Fruit fly (Drosophila melanogaster) whole organism, wandering third instar larva: ENCODE measurements around the gene CG42709.

Experiments used
- CG32264 ChIP-seq: fragments of 200-800 bp; sonication (Bioruptor generic); optimal IDR thresholded peaks from 2 replicates; lab custom pipeline; 2016; ENCODE audit warnings: missing biosample characterization, missing genetic modification characterization
- CG9705 ChIP-seq: fragments of 200-800 bp; sonication (Bioruptor generic); optimal IDR thresholded peaks from 2 replicates; lab custom pipeline; 2018; ENCODE audit warnings: missing biosample characterization, mild to moderate bottlenecking, missing genetic modification characterization
- CrebA ChIP-seq: fragments of 200-800 bp; sonication (Bioruptor generic); optimal IDR thresholded peaks from 2 replicates; lab custom pipeline; 2016; ENCODE audit warnings: missing biosample characterization, mild to moderate bottlenecking, missing genetic modification characterization, borderline replicate concordance
- HLH106 ChIP-seq: fragments of 200-800 bp; optimal IDR thresholded peaks from 3 replicates; lab custom pipeline; 2019; ENCODE audit warnings: missing biosample characterization, mild to moderate bottlenecking, missing genetic modification characterization, moderate library complexity
- Hnf4 ChIP-seq: fragments of 200-800 bp; sonication (Bioruptor generic); optimal IDR thresholded peaks from 2 replicates; lab custom pipeline; 2016; ENCODE audit warnings: missing biosample characterization, mild to moderate bottlenecking, missing genetic modification characterization
- Hr78 ChIP-seq: fragments of >200 bp; optimal IDR thresholded peaks from 2 replicates; lab custom pipeline; 2017; ENCODE audit warnings: missing biosample characterization, missing genetic modification characterization
- Hr83 ChIP-seq: fragments of 200-300 bp; sonication (Bioruptor generic); optimal IDR thresholded peaks from 2 replicates; lab custom pipeline; 2016; ENCODE audit warnings: missing biosample characterization, mild to moderate bottlenecking, missing genetic modification characterization, moderate library complexity; ENCODE audit not compliant: poor library complexity, severe bottlenecking
- Jra ChIP-seq: sonication (Bioruptor generic); optimal IDR thresholded peaks from 2 replicates; lab custom pipeline; 2016; ENCODE audit warnings: missing biosample characterization, missing genetic modification characterization
- Mio ChIP-seq: sonication (Bioruptor generic); optimal IDR thresholded peaks from 2 replicates; lab custom pipeline; 2016; ENCODE audit warnings: missing biosample characterization, missing genetic modification characterization
- Myc ChIP-seq: fragments of >200 bp; optimal IDR thresholded peaks from 2 replicates; lab custom pipeline; 2017
- N ChIP-seq: fragments of >200 bp; optimal IDR thresholded peaks from 2 replicates; lab custom pipeline; 2018; ENCODE audit warnings: missing biosample characterization, missing external identifiers, missing genetic modification characterization
- OdsH ChIP-seq: fragments of 200-800 bp; sonication (Bioruptor generic); optimal IDR thresholded peaks from 2 replicates; lab custom pipeline; 2016; ENCODE audit warnings: missing biosample characterization, mild to moderate bottlenecking, missing genetic modification characterization
- Rel ChIP-seq, 2 experiments: fragments of 200-800 bp; sonication (Bioruptor generic) in 1 of 2; optimal IDR thresholded peaks; 2 replicates in 1 of 2; 3 replicates in 1 of 2; lab custom pipeline; 2016 to 2019; ENCODE audit warnings: mild to moderate bottlenecking in 2 of 2, missing biosample characterization in 2 of 2, missing genetic modification characterization in 2 of 2, moderate library complexity in 1 of 2
- Sp1 ChIP-seq: fragments of 200-800 bp; sonication (Bioruptor generic); optimal IDR thresholded peaks from 3 replicates; lab custom pipeline; 2019; ENCODE audit warnings: missing biosample characterization, mild to moderate bottlenecking, missing genetic modification characterization, moderate library complexity
- Vsx2 ChIP-seq: fragments of 200-300, 225-300 bp; sonication (Bioruptor generic); optimal IDR thresholded peaks from 2 replicates; lab custom pipeline; 2018; ENCODE audit warnings: missing biosample characterization, missing genetic modification characterization; ENCODE audit not compliant: partially characterized antibody
- br ChIP-seq: fragments of 200-800 bp; sonication (Bioruptor generic); optimal IDR thresholded peaks from 2 replicates; lab custom pipeline; 2016; ENCODE audit warnings: missing biosample characterization, missing genetic modification characterization
- dl ChIP-seq, 2 experiments: fragments of 175-275, 200-275 bp in 1 of 2; fragments of 200-275 bp in 1 of 2; sonication (Bioruptor generic); optimal IDR thresholded peaks; lab custom pipeline; 2018; ENCODE audit warnings: mild to moderate bottlenecking in 2 of 2, missing biosample characterization in 2 of 2, missing genetic modification characterization in 2 of 2, moderate library complexity in 2 of 2; ENCODE audit not compliant: partially characterized antibody in 2 of 2, insufficient read depth in 1 of 2
- dmrt93B ChIP-seq: fragments of 200-800 bp; sonication (Bioruptor generic); optimal IDR thresholded peaks from 2 replicates; lab custom pipeline; 2018; ENCODE audit warnings: missing biosample characterization, mild to moderate bottlenecking, missing genetic modification characterization
- ey ChIP-seq: fragments of 200-800 bp; sonication (Bioruptor generic); optimal IDR thresholded peaks from 2 replicates; lab custom pipeline; 2016; ENCODE audit warnings: missing biosample characterization, missing genetic modification characterization
- foxo ChIP-seq, 2 experiments: fragments of 200-800 bp; sonication (Bioruptor generic); optimal IDR thresholded peaks; 2 replicates in 1 of 2; 3 replicates in 1 of 2; lab custom pipeline; 2016 to 2017; ENCODE audit warnings: missing biosample characterization in 2 of 2, missing genetic modification characterization in 2 of 2
- fru ChIP-seq: fragments of 200-800 bp; sonication (Bioruptor generic); optimal IDR thresholded peaks from 3 replicates; lab custom pipeline; 2016; ENCODE audit warnings: missing biosample characterization, mild to moderate bottlenecking, missing genetic modification characterization
- h ChIP-seq: fragments of 200-800 bp; sonication (Bioruptor generic); optimal IDR thresholded peaks from 3 replicates; lab custom pipeline; 2016; ENCODE audit warnings: missing biosample characterization, mild to moderate bottlenecking, missing genetic modification characterization
- jim ChIP-seq: fragments of 175-275, 200-325 bp; sonication (Bioruptor generic); optimal IDR thresholded peaks from 2 replicates; lab custom pipeline; 2016; ENCODE audit warnings: missing biosample characterization, mild to moderate bottlenecking, missing genetic modification characterization
- lola ChIP-seq: fragments of >200 bp; optimal IDR thresholded peaks from 2 replicates; lab custom pipeline; 2017; ENCODE audit warnings: missing biosample characterization, missing genetic modification characterization
- pan ChIP-seq: fragments of >200 bp; optimal IDR thresholded peaks from 2 replicates; lab custom pipeline; 2017
- psq ChIP-seq: fragments of 200-800 bp; sonication (Bioruptor generic); optimal IDR thresholded peaks from 3 replicates; lab custom pipeline; 2017; ENCODE audit warnings: missing biosample characterization, mild to moderate bottlenecking, missing genetic modification characterization, moderate library complexity
- rgr ChIP-seq: fragments of 200-800 bp; sonication (Bioruptor generic); optimal IDR thresholded peaks from 3 replicates; lab custom pipeline; 2016; ENCODE audit warnings: missing biosample characterization, mild to moderate bottlenecking, missing genetic modification characterization
- sage ChIP-seq: fragments of 200-800 bp; sonication (Bioruptor generic); optimal IDR thresholded peaks from 2 replicates; lab custom pipeline; 2016; ENCODE audit warnings: missing biosample characterization, mild to moderate bottlenecking, missing genetic modification characterization
- sv ChIP-seq: fragments of 200-800 bp; sonication (Bioruptor generic); optimal IDR thresholded peaks from 3 replicates; lab custom pipeline; 2016; ENCODE audit warnings: missing biosample characterization, missing genetic modification characterization
- tai ChIP-seq: sonication (Bioruptor generic); optimal IDR thresholded peaks from 2 replicates; lab custom pipeline; 2016; ENCODE audit warnings: missing biosample characterization, missing genetic modification characterization
- usp ChIP-seq: fragments of >200 bp; optimal IDR thresholded peaks from 2 replicates; lab custom pipeline; 2017; ENCODE audit warnings: missing biosample characterization, missing genetic modification characterization
- woc ChIP-seq: sonication (Bioruptor generic); optimal IDR thresholded peaks from 2 replicates; lab custom pipeline; 2016; ENCODE audit warnings: missing biosample characterization, mild to moderate bottlenecking, missing genetic modification characterization

Gene CG42709

DNA sequence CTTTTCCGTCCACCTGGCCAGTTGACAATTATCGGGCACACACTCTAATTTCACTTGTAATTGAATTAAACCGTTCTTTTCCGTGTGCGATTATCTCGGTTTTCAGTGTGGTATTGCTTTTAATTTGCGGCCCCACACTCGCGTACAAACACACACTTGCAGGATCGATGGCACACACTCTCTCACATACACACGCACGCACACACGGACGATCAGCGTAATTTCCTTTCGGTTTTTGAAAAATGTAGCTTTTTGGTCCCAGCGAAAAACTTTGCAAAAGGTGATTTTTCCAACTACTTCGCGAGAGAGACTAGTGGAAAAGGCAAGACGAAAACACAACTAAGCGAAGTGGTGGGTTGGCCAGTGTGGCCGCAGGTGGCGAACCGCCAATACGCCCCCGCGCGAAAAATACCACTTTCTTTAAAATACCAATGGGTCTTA is 14.8 kb downstream of the CG42709 start, which contains the start of gene Atg1 (continued):
- TF ChIP-seq pan (lab: Kevin White, UChicago) (no peak), N (GFP tag; lab: Kevin White, UChicago) (no peak), jim (GFP tag; lab: Kevin White, UChicago) (no peak)

DNA sequence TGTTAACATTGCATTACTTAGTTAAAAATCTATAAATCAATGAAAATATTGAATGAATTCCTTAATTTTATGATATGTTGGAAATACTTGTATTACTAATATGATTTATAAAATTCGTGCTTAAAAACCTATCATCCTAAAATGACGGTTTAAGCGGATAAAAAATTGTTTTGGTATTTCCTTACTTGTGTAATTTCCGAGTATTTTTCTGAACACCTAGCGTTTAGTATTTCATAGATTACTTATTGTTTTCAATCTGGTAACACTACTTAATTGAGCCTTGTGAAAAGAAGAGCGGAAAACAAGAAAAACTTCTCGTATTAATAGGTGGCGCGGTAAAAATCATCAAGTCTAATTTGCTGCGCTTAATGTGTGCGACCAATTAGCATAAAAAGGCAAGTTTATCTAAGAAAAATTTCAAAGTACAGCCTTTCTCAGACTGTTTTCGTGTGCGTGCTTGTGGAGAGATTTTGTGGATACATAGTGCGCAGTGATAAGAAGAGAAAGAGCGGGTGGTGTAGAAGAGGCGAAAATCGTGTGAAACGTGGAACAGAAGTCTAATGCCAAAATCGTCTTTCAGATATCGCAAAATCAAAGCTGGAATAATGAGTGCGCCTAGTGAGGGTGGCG is 15.8 kb downstream of the CG42709 start, which contains the start of gene Sap130:
Gene Sap130, plus strand, starts transcription at position 243 of the 630 bp plus-strand sequence.
- TF ChIP-seq Mio (GFP tag; lab: Kevin White, UChicago), result no peak
- no peak for TF ChIP-seq usp
- TF ChIP-seq pan (lab: Kevin White, UChicago), result no peak
- no peak for TF ChIP-seq foxo (GFP tag; optimal IDR thresholded peaks at IDR 0.05; lab: Kevin White, UChicago)
- TF ChIP-seq Vsx2 (GFP tag; lab: Kevin White, UChicago), result no peak

DNA sequence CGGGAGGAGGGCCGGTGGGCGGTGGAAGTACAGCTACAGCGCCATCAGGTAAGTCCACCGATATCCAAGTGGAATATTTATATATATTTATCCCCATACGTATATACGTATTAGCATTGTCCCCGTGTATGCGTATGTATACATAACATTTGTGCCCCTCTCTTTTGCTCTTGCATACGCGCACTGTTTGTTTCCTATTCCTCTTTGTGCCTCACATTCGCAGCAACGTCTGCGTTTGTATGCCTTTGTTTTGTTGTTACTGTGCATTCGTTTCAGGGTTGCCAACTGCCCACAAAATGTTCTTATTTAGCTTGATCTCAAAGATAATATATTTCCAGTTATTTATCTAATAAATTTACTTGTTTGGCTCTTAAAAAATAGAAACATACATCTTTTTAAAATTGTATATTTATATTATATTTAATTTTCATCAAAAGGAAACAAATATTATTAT is 16.3 kb downstream of the CG42709 start:
- TF ChIP-seq ey (GFP tag; lab: Kevin White, UChicago) (peak; percentile 37), HLH106 (tag; lab: Kevin White, UChicago) (peak; percentile 63), OdsH (GFP tag; lab: Kevin White, UChicago) (peak; percentile 66), rgr (GFP tag; lab: Kevin White, UChicago) (peak; percentile 70), woc (GFP tag; lab: Kevin White, UChicago) (peak; percentile 55), dl (GFP tag; optimal IDR thresholded peaks at IDR 0.05; lab: Kevin White, UChicago; ENCODE audit: insufficient read depth in 1 of 2, partially characterized antibody in 2 of 2) (no peak), sv (GFP tag; lab: Kevin White, UChicago) (no peak), dmrt93B (GFP tag; lab: Kevin White, UChicago) (no peak), foxo (GFP tag; optimal IDR thresholded peaks at IDR 0.05; lab: Kevin White, UChicago) (peak in 1 of 2 experiments; percentile 70), Vsx2 (GFP tag; lab: Kevin White, UChicago) (no peak), psq (peak; percentile 99), jim (GFP tag; lab: Kevin White, UChicago) (no peak), Hnf4 (GFP tag; lab: Kevin White, UChicago) (no peak), sage (GFP tag; lab: Kevin White, UChicago) (peak; percentile 78), CG32264 (no peak), CG9705 (GFP tag; lab: Kevin White, UChicago) (peak; percentile 34), N (GFP tag; lab: Kevin White, UChicago) (no peak), Sp1 (GFP tag; lab: Kevin White, UChicago) (peak; percentile 67), Rel (GFP tag; optimal IDR thresholded peaks at IDR 0.05; lab: Kevin White, UChicago) (peak; percentile 46), Rel (tag; optimal IDR thresholded peaks at IDR 0.05; lab: Kevin White, UChicago) (peak; percentile 32), Hr83 (peak; percentile 69), br (GFP tag; lab: Kevin White, UChicago) (peak; percentile 23), fru (peak; percentile 73), Jra (GFP tag; lab: Kevin White, UChicago) (no peak), h (GFP tag; lab: Kevin White, UChicago) (peak; percentile 49)
- TF ChIP-seq, all 38 proteins: peak for 15

DNA sequence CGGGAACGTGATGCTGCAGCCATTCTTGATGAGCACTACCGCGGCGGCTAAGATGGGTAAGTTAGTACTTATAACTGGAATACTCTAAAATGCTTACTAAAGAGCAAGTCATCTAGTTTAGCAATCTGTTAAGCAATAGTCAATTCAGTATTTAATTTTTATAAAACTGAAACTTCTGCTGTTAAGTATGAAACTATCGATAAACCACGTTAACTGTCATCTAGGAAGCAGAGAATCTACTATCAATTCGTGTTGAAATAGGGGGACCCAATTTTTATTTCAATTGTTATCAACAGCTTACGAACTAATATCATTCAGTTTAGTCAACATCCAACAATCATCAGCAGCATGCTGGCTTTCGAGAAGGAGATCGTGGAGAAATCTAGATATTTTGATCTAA is 18.4 kb downstream of the CG42709 start, which contains the start of gene CG32110:
Gene CG32110, plus strand, starts transcription at position 301 of the 400 bp plus-strand sequence.
- TF ChIP-seq Hnf4 (GFP tag; lab: Kevin White, UChicago) (no peak), jim (GFP tag; lab: Kevin White, UChicago) (no peak), pan (lab: Kevin White, UChicago) (no peak), psq (no peak), fru (no peak), CrebA (no peak), Sp1 (GFP tag; lab: Kevin White, UChicago) (no peak), Myc (lab: Kevin White, UChicago) (no peak), dmrt93B (GFP tag; lab: Kevin White, UChicago) (no peak), HLH106 (tag; lab: Kevin White, UChicago) (no peak), Hr78 (no peak), br (GFP tag; lab: Kevin White, UChicago) (no peak), Hr83 (no peak), tai (no peak), lola (GFP tag; lab: Kevin White, UChicago) (no peak), woc (GFP tag; lab: Kevin White, UChicago) (no peak), Rel (GFP tag; optimal IDR thresholded peaks at IDR 0.05; lab: Kevin White, UChicago) (no peak), Rel (tag; optimal IDR thresholded peaks at IDR 0.05; lab: Kevin White, UChicago) (no peak), Vsx2 (GFP tag; lab: Kevin White, UChicago) (no peak), CG32264 (no peak), foxo (GFP tag; optimal IDR thresholded peaks at IDR 0.05; lab: Kevin White, UChicago) (no peak)
